Fruit fly (Drosophila melanogaster): ENCODE results near the gene CG5880.

The CG5880 gene

dm6 chr3R:27137914-27138323 lies 21.4 kb downstream of the CG5880 start (continued):
- peak; percentile 53 for TF ChIP-seq CG10979 (tag; optimal IDR thresholded peaks at IDR 0.05)
- no peak for TF ChIP-seq inv (GFP tag; IDR thresholded peaks at IDR 0.05; ENCODE audit: partially characterized antibody)
- TF ChIP-seq sim (GFP tag; IDR thresholded peaks at IDR 0.05), result no peak
- no peak for TF ChIP-seq CG11696 (GFP tag; IDR thresholded peaks at IDR 0.05)
- no peak for TF ChIP-seq knrl (GFP tag; IDR thresholded peaks at IDR 0.05; ENCODE audit: partially characterized antibody)
- TF ChIP-seq CG12942 (GFP tag; optimal IDR thresholded peaks at IDR 0.05), result no peak
- peak; percentile 81 for TF ChIP-seq Asciz (GFP tag; optimal IDR thresholded peaks at IDR 0.05)
- no peak for TF ChIP-seq CG14441 (GFP tag; IDR thresholded peaks at IDR 0.05)
- TF ChIP-seq Scr (GFP tag; IDR thresholded peaks at IDR 0.05; ENCODE audit: partially characterized antibody), result no peak
- TF ChIP-seq Nf-YC (tag; optimal IDR thresholded peaks at IDR 0.05), result no peak
- TF ChIP-seq dan (GFP tag; IDR thresholded peaks at IDR 0.05), result no peak
- no peak for TF ChIP-seq CG16863 (GFP tag; optimal IDR thresholded peaks at IDR 0.05)
- TF ChIP-seq CG14050 (GFP tag; IDR thresholded peaks at IDR 0.05), result no peak
- no peak for TF ChIP-seq Fer2 (tag; optimal IDR thresholded peaks at IDR 0.05)
- peak; percentile 27 for TF ChIP-seq CG12391 (tag; optimal IDR thresholded peaks at IDR 0.05)
- no peak for TF ChIP-seq CG17328 (GFP tag; IDR thresholded peaks at IDR 0.05)
- TF ChIP-seq ken (GFP tag; IDR thresholded peaks at IDR 0.05), result no peak
- no peak for TF ChIP-seq pb (GFP tag; optimal IDR thresholded peaks at IDR 0.05)
- no peak for TF ChIP-seq Meics (GFP tag; optimal IDR thresholded peaks at IDR 0.05)
- TF ChIP-seq gsb-n (tag; optimal IDR thresholded peaks at IDR 0.05), result peak; percentile 38
- no peak for TF ChIP-seq CG7928 (GFP tag; optimal IDR thresholded peaks at IDR 0.05)
- TF ChIP-seq tx (GFP tag; optimal IDR thresholded peaks at IDR 0.05), result no peak
- TF ChIP-seq nerfin-1 (tag; optimal IDR thresholded peaks at IDR 0.05), result peak; percentile 56
- peak; percentile 11 for TF ChIP-seq CG12659 (GFP tag; optimal IDR thresholded peaks at IDR 0.05)
- TF ChIP-seq pum (GFP tag; optimal IDR thresholded peaks at IDR 0.05), result no peak
- TF ChIP-seq Lhr (GFP tag; optimal IDR thresholded peaks at IDR 0.05), result peak; percentile 23
- TF ChIP-seq Awh (GFP tag; IDR thresholded peaks at IDR 0.05), result peak; percentile 11; the same call in 1 of the 2 replicates
- TF ChIP-seq lov (optimal IDR thresholded peaks at IDR 0.05), result no peak
- TF ChIP-seq lov (GFP tag; IDR thresholded peaks at IDR 0.05), result no peak
- TF ChIP-seq CoRest (tag; optimal IDR thresholded peaks at IDR 0.05), result peak; percentile 22
- no peak for TF ChIP-seq grn (GFP tag; optimal IDR thresholded peaks at IDR 0.05)
- TF ChIP-seq sr (GFP tag; IDR thresholded peaks at IDR 0.05), result no peak
- no peak for TF ChIP-seq pzg (GFP tag; optimal IDR thresholded peaks at IDR 0.05)
- no peak for TF ChIP-seq esg (GFP tag; conservative IDR thresholded peaks at IDR 0.05)
- no peak for TF ChIP-seq HLH54F (GFP tag; optimal IDR thresholded peaks at IDR 0.05)
- TF ChIP-seq Dll (GFP tag; IDR thresholded peaks at IDR 0.05; ENCODE audit: partially characterized antibody), result no peak
- TF ChIP-seq wor (GFP tag; IDR thresholded peaks at IDR 0.05), result no peak
- no peak for TF ChIP-seq Hand (GFP tag; optimal IDR thresholded peaks at IDR 0.05)
- TF ChIP-seq HmgD (GFP tag; optimal IDR thresholded peaks at IDR 0.05), result no peak
- TF ChIP-seq CG6654 (GFP tag; optimal IDR thresholded peaks at IDR 0.05), result no peak
- no peak for TF ChIP-seq zen2 (GFP tag; IDR thresholded peaks at IDR 0.05; ENCODE audit: partially characterized antibody)
- no peak for TF ChIP-seq fd3F (GFP tag; optimal IDR thresholded peaks at IDR 0.05)
- TF ChIP-seq pita (GFP tag; optimal IDR thresholded peaks at IDR 0.05), result no peak
- no peak for TF ChIP-seq nerfin-2 (GFP tag; IDR thresholded peaks at IDR 0.05; ENCODE audit: partially characterized antibody)
- peak; percentile 36 for TF ChIP-seq CG8359 (GFP tag; optimal IDR thresholded peaks at IDR 0.05; ENCODE audit: borderline replicate concordance)
- TF ChIP-seq CG3407 (GFP tag; optimal IDR thresholded peaks at IDR 0.05), result peak; percentile 65
- TF ChIP-seq CG30020 (tag; optimal IDR thresholded peaks at IDR 0.05), result no peak
- TF ChIP-seq dm (GFP tag; optimal IDR thresholded peaks at IDR 0.05), result no peak
- TF ChIP-seq slou (GFP tag; optimal IDR thresholded peaks at IDR 0.05), result no peak
- TF ChIP-seq stwl (tag; optimal IDR thresholded peaks at IDR 0.05), result no peak
- TF ChIP-seq trh (GFP tag; optimal IDR thresholded peaks at IDR 0.05), result peak; percentile 24

Data from whole organism, embryonic.